Worm (Caenorhabditis elegans): Measurements from ENCODE around the gene F54E4.3.

The F54E4.3 gene

DNA sequence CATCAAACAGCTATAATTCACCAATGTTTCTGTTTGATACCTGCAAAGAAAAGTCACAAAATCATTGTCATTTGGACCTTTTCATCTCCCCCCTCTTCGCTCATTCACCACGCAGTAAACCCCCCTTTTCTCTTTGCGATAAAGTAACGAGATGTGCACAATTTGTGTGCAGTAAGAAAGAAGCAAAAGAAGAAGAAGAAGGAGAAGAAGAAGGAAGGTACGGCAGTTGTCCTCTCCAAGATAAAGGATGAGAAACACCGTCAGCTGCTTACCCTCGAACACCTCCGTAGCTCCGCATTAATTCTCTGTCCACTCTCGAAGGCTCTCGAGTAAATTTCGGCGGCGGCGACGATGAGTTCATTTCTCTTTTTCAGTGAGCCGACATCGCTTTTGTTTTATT, 17.3 kb upstream of the F54E4.3 start:
- TF ChIP-seq C34B4.2 (tag; optimal IDR thresholded peaks at IDR 0.05) (no peak), tlp-1 (tag; optimal IDR thresholded peaks at IDR 0.05) (no peak), skn-1 (tag; optimal IDR thresholded peaks at IDR 0.05) (no peak), unc-98 (GFP tag; IDR thresholded peaks at IDR 0.05) (no peak), nhr-71 (tag; optimal IDR thresholded peaks at IDR 0.05) (peak; percentile 52), fkh-8 (tag; optimal IDR thresholded peaks at IDR 0.05) (no peak), blmp-1 (tag; optimal IDR thresholded peaks at IDR 0.05) (no peak), pqm-1 (tag; optimal IDR thresholded peaks at IDR 0.05) (no peak), hpl-2 (GFP tag; optimal IDR thresholded peaks at IDR 0.05) (no peak), snu-23 (GFP tag; optimal IDR thresholded peaks at IDR 0.05) (peak; percentile 28), ceh-82 (tag; optimal IDR thresholded peaks at IDR 0.05) (no peak), snpc-4 (tag; optimal IDR thresholded peaks at IDR 0.05) (no peak), C04F5.9 (tag; optimal IDR thresholded peaks at IDR 0.05) (no peak), grh-1 (GFP tag; IDR thresholded peaks at IDR 0.05) (no peak), tbx-2 (tag; optimal IDR thresholded peaks at IDR 0.05) (no peak), xbp-1 (tag; optimal IDR thresholded peaks at IDR 0.05) (no peak), C16A3.4 (tag; optimal IDR thresholded peaks at IDR 0.05) (no peak), mef-2 (tag; optimal IDR thresholded peaks at IDR 0.05) (no peak), nhr-19 (GFP tag; conservative IDR thresholded peaks at IDR 0.05) (peak; percentile 18; the same call in 1 of the 2 replicates), unc-130 (tag; optimal IDR thresholded peaks at IDR 0.05) (no peak), rnt-1 (tag; optimal IDR thresholded peaks at IDR 0.05) (peak; percentile 68), lin-14 (GFP tag; optimal IDR thresholded peaks at IDR 0.05) (peak; percentile 75), unc-62 (GFP tag; optimal IDR thresholded peaks at IDR 0.05) (no peak), Y116A8C.19 (tag; optimal IDR thresholded peaks at IDR 0.05; ENCODE audit: borderline replicate concordance) (no peak), unc-86 (tag; optimal IDR thresholded peaks at IDR 0.05) (no peak), mdl-1 (tag; optimal IDR thresholded peaks at IDR 0.05) (peak in 1 of 2 experiments; percentile 2), lir-3 (tag; optimal IDR thresholded peaks at IDR 0.05; ENCODE audit: poor library complexity) (no peak)

DNA sequence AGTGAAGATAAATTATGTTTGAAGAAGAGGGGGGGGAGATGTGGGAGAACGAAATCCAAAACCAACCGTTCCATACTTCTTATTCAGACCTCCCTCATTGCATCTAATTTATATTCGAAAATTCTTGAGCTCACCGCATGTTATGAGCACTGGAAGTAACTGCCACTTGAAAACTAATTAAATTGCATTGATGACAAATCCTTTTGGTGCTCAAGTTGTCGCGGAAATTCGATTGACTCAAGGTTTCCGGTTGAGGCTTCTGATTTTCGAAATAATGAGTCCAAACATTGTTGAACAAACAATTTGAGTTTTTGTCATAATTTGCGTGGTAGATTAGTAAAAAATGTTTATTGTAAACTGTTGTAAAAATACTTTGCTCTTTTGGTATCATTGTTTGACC, 15.8 kb upstream of the F54E4.3 start:
- no peak for TF ChIP-seq efl-3 (GFP tag; optimal IDR thresholded peaks at IDR 0.05)
- no peak for TF ChIP-seq nhr-19 (GFP tag; conservative IDR thresholded peaks at IDR 0.05)
- no peak for TF ChIP-seq tlp-1 (tag; optimal IDR thresholded peaks at IDR 0.05)
- TF ChIP-seq nhr-47 (tag; optimal IDR thresholded peaks at IDR 0.05), result no peak
- TF ChIP-seq alr-1 (tag; optimal IDR thresholded peaks at IDR 0.05; ENCODE audit: borderline replicate concordance), result no peak
- no peak for TF ChIP-seq grh-1 (GFP tag; IDR thresholded peaks at IDR 0.05)
- TF ChIP-seq unc-130 (tag; optimal IDR thresholded peaks at IDR 0.05), result no peak
- TF ChIP-seq mef-2 (tag; optimal IDR thresholded peaks at IDR 0.05), result no peak
- TF ChIP-seq sup-37 (GFP tag; optimal IDR thresholded peaks at IDR 0.05), result no peak
- TF ChIP-seq lin-35 (GFP tag; optimal IDR thresholded peaks at IDR 0.05), result no peak
- no peak for TF ChIP-seq lir-3 (tag; optimal IDR thresholded peaks at IDR 0.05; ENCODE audit: poor library complexity)
- no peak for TF ChIP-seq jun-1 (tag; optimal IDR thresholded peaks at IDR 0.05)
- TF ChIP-seq nhr-84 (tag; optimal IDR thresholded peaks at IDR 0.05), result no peak
- no peak for TF ChIP-seq ceh-8 (GFP tag; optimal IDR thresholded peaks at IDR 0.05)
- no peak for TF ChIP-seq dpl-1 (GFP tag; optimal IDR thresholded peaks at IDR 0.05)
- no peak for TF ChIP-seq unc-30 (tag; optimal IDR thresholded peaks at IDR 0.05)
- no peak for TF ChIP-seq sox-4 (tag; optimal IDR thresholded peaks at IDR 0.05)
- TF ChIP-seq dsc-1 (tag; optimal IDR thresholded peaks at IDR 0.05), result no peak

DNA sequence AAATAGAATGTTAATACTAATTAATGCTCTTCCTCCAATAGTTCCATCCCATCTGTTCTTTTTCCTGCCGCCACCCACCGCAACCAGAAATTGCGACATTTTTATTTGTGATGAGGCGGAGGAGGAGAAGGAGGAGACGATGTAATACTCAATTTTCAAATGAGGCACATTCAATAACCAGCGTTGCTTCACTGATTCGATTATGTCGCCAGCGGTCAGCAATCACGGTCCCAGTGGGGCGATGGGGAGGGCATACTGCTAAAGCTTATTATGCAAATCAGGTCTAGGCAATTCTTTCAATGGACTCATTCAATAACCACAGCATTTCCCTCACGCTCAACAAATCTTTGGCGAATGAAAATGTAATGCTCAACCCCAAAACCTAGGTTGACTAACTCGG, 13.0 kb upstream of the F54E4.3 start:
- peak; percentile 74 for TF ChIP-seq ceh-8 (GFP tag; optimal IDR thresholded peaks at IDR 0.05)
- peak; percentile 36 for TF ChIP-seq dsc-1 (tag; optimal IDR thresholded peaks at IDR 0.05)
- no peak for TF ChIP-seq grh-1 (GFP tag; IDR thresholded peaks at IDR 0.05)
- TF ChIP-seq F16B12.6 (tag; optimal IDR thresholded peaks at IDR 0.05), result no peak
- peak; percentile 69 for TF ChIP-seq lin-14 (GFP tag; optimal IDR thresholded peaks at IDR 0.05)
- peak; percentile 46 for TF ChIP-seq ces-1 (GFP tag; optimal IDR thresholded peaks at IDR 0.05)
